Worm (Caenorhabditis elegans) whole organism, L1 larva: ENCODE data around the gene T26G10.5.

Source experiments
- Y116A8C.19 ChIP-seq: sonication (generic microtip); optimal IDR thresholded peaks from 2 replicates; lab custom pipeline; 2016; ENCODE audit warnings: missing compliant biosample characterization, missing genetic modification characterization, borderline replicate concordance
- alr-1 ChIP-seq: fragments of 200-800 bp; sonication (Bioruptor generic); optimal IDR thresholded peaks from 2 replicates; lab custom pipeline; 2018; ENCODE audit warnings: borderline replicate concordance, mild to moderate bottlenecking, missing genetic modification characterization, missing compliant biosample characterization
- ama-1 ChIP-seq: fragments of 150-350 bp; optimal IDR thresholded peaks from 2 replicates; lab custom pipeline; 2014
- ceh-8 ChIP-seq: fragments of 200-800 bp; sonication (Bioruptor generic); optimal IDR thresholded peaks from 2 replicates; lab custom pipeline; 2018; ENCODE audit warnings: mild to moderate bottlenecking, missing genetic modification characterization, moderate library complexity, missing compliant biosample characterization
- ceh-82 ChIP-seq, 3 experiments: fragments of 150-350 bp in 1 of 3; sonication (generic microtip) in 2 of 3; optimal IDR thresholded peaks; 2 replicates each; lab custom pipeline; 2014 to 2017; ENCODE audit warnings: missing biosample characterization in 3 of 3, missing genetic modification characterization in 3 of 3
- ceh-88 ChIP-seq: fragments of 200-800 bp; sonication (Bioruptor generic); IDR thresholded peaks from 2 replicates; pipeline ENCODE4 v1.3.6; 2022; ENCODE audit warnings: missing genetic modification characterization, missing compliant biosample characterization
- ceh-90 ChIP-seq: sonication (generic microtip); optimal IDR thresholded peaks from 2 replicates; lab custom pipeline; 2016; ENCODE audit warnings: missing genetic modification characterization, missing compliant biosample characterization
- dsc-1 ChIP-seq: sonication (generic microtip); optimal IDR thresholded peaks from 2 replicates; lab custom pipeline; 2016; ENCODE audit warnings: mild to moderate bottlenecking, missing genetic modification characterization, missing compliant biosample characterization
- efl-3 ChIP-seq: fragments of 200-800 bp; sonication (Bioruptor generic); optimal IDR thresholded peaks from 2 replicates; lab custom pipeline; 2018; ENCODE audit warnings: mild to moderate bottlenecking, missing genetic modification characterization, missing compliant biosample characterization
- egl-13 ChIP-seq: sonication (generic microtip); optimal IDR thresholded peaks from 2 replicates; lab custom pipeline; 2016; ENCODE audit warnings: missing genotype, missing genetic modification reagents, missing genetic modification characterization, missing compliant biosample characterization
- egl-27 ChIP-seq, 2 experiments: fragments of 150-350 bp in 1 of 2; sonication (generic microtip); optimal IDR thresholded peaks; 3 replicates each; lab custom pipeline; 2017 to 2018; ENCODE audit warnings: missing biosample characterization in 2 of 2, missing genetic modification characterization in 2 of 2, missing genetic modification reagents in 2 of 2
- elt-2 ChIP-seq: sonication (generic microtip); optimal IDR thresholded peaks from 2 replicates; lab custom pipeline; 2016; ENCODE audit warnings: missing genetic modification characterization, mild to moderate bottlenecking, inconsistent platforms, missing compliant biosample characterization, missing genetic modification reagents
- ets-5 ChIP-seq: fragments of 200-800 bp; sonication (Bioruptor generic); IDR thresholded peaks from 2 replicates; pipeline ENCODE4 v1.3.6; 2022; ENCODE audit warnings: missing genetic modification characterization, missing compliant biosample characterization
- fkh-10 ChIP-seq: sonication (generic microtip); optimal IDR thresholded peaks from 2 replicates; lab custom pipeline; 2017; ENCODE audit warnings: missing biosample characterization, missing genetic modification reagents, missing genetic modification characterization
- fkh-8 ChIP-seq: sonication (generic microtip); optimal IDR thresholded peaks from 2 replicates; lab custom pipeline; 2016; ENCODE audit warnings: mild to moderate bottlenecking, missing genetic modification characterization, missing compliant biosample characterization
- fos-1 ChIP-seq: fragments of 150-350 bp; optimal IDR thresholded peaks from 2 replicates; lab custom pipeline; 2014; ENCODE audit warnings: missing biosample characterization, missing genetic modification characterization
- grh-1 ChIP-seq: fragments of 200-800 bp; sonication (Bioruptor generic); IDR thresholded peaks from 2 replicates; pipeline ENCODE4 v1.3.6; 2022; ENCODE audit warnings: missing genetic modification reagents, missing genetic modification characterization, missing compliant biosample characterization
- hlh-17 ChIP-seq: fragments of 200-800 bp; sonication (Bioruptor generic); optimal IDR thresholded peaks from 2 replicates; lab custom pipeline; 2018; ENCODE audit warnings: missing genetic modification characterization, mild to moderate bottlenecking, missing compliant biosample characterization, moderate library complexity, borderline replicate concordance
- hlh-4 ChIP-seq: sonication (generic microtip); optimal IDR thresholded peaks from 2 replicates; lab custom pipeline; 2016; ENCODE audit warnings: mild to moderate bottlenecking, missing genetic modification characterization, missing compliant biosample characterization
- hpl-2 ChIP-seq: fragments of 150-350 bp; optimal IDR thresholded peaks from 2 replicates; lab custom pipeline; 2014; ENCODE audit warnings: missing biosample characterization, missing genetic modification reagents, missing genetic modification characterization
- irx-1 ChIP-seq: sonication (generic microtip); optimal IDR thresholded peaks from 2 replicates; lab custom pipeline; 2016; ENCODE audit warnings: missing genetic modification characterization, missing compliant biosample characterization
- isw-1 ChIP-seq: fragments of 200-800 bp; sonication (Bioruptor generic); IDR thresholded peaks from 2 replicates; pipeline ENCODE4 v1.3.6; 2022; ENCODE audit warnings: missing genetic modification characterization, missing compliant biosample characterization
- jun-1 ChIP-seq: fragments of 150-350 bp; optimal IDR thresholded peaks from 2 replicates; lab custom pipeline; 2014; ENCODE audit warnings: missing biosample characterization, missing genetic modification reagents, missing genetic modification characterization
- lin-14 ChIP-seq: fragments of 200-800 bp; sonication (Bioruptor generic); optimal IDR thresholded peaks from 2 replicates; lab custom pipeline; 2018; ENCODE audit warnings: mild to moderate bottlenecking, missing genetic modification characterization, moderate library complexity, missing compliant biosample characterization
- lin-39 ChIP-seq: fragments of 150-350 bp; optimal IDR thresholded peaks from 2 replicates; lab custom pipeline; 2014; ENCODE audit warnings: missing biosample characterization, missing genetic modification reagents, missing genetic modification characterization
- mef-2 ChIP-seq: fragments of 150-350 bp; optimal IDR thresholded peaks from 2 replicates; lab custom pipeline; 2014; ENCODE audit warnings: missing biosample characterization, missing genetic modification characterization
- nhr-11 ChIP-seq: fragments of 150-350 bp; optimal IDR thresholded peaks from 2 replicates; lab custom pipeline; 2014; ENCODE audit warnings: missing biosample characterization, missing genetic modification characterization
- nhr-12 ChIP-seq: sonication (generic microtip); optimal IDR thresholded peaks from 2 replicates; lab custom pipeline; 2017; ENCODE audit warnings: missing biosample characterization, missing genetic modification characterization
- nhr-20 ChIP-seq: sonication (generic microtip); optimal IDR thresholded peaks from 2 replicates; lab custom pipeline; 2016; ENCODE audit warnings: mild to moderate bottlenecking, missing genetic modification characterization, missing compliant biosample characterization
- nhr-28 ChIP-seq: fragments of 150-350 bp; optimal IDR thresholded peaks from 2 replicates; lab custom pipeline; 2014; ENCODE audit warnings: missing biosample characterization, missing genetic modification characterization
- nhr-47 ChIP-seq: sonication (generic microtip); optimal IDR thresholded peaks from 2 replicates; lab custom pipeline; 2016; ENCODE audit warnings: mild to moderate bottlenecking, missing genetic modification characterization, moderate library complexity, missing compliant biosample characterization
- nhr-77 ChIP-seq: fragments of 150-350 bp; optimal IDR thresholded peaks from 2 replicates; lab custom pipeline; 2014; ENCODE audit warnings: missing biosample characterization, missing genetic modification characterization
- nhr-84 ChIP-seq: sonication (generic microtip); optimal IDR thresholded peaks from 2 replicates; lab custom pipeline; 2017; ENCODE audit warnings: missing biosample characterization, missing genetic modification characterization
- nhr-85 ChIP-seq: sonication (generic microtip); peaks from one replicate; lab custom pipeline; 2016; ENCODE audit warnings: missing genetic modification characterization, inconsistent platforms, missing compliant biosample characterization
- nhr-90 ChIP-seq: sonication (generic microtip); optimal IDR thresholded peaks from 2 replicates; lab custom pipeline; 2016; ENCODE audit warnings: mild to moderate bottlenecking, missing genetic modification characterization, missing compliant biosample characterization; ENCODE audit not compliant: poor library complexity
- pag-3 ChIP-seq: sonication (generic microtip); optimal IDR thresholded peaks from 2 replicates; lab custom pipeline; 2017; ENCODE audit warnings: missing genetic modification characterization, mild to moderate bottlenecking, missing compliant biosample characterization, antibody characterized with exemption, borderline replicate concordance; ENCODE audit not compliant: insufficient read depth
- pax-3 ChIP-seq: fragments of 200-800 bp; sonication (Bioruptor generic); optimal IDR thresholded peaks from 2 replicates; lab custom pipeline; 2018; ENCODE audit warnings: mild to moderate bottlenecking, missing genetic modification characterization, moderate library complexity, missing compliant biosample characterization
- pqm-1 ChIP-seq: sonication (generic microtip); optimal IDR thresholded peaks from 3 replicates; lab custom pipeline; 2017; ENCODE audit warnings: missing biosample characterization, missing genetic modification characterization
- snpc-4 ChIP-seq: fragments of 150-350 bp; optimal IDR thresholded peaks from 2 replicates; lab custom pipeline; 2014; ENCODE audit warnings: missing biosample characterization, missing genetic modification characterization
- sptf-1 ChIP-seq: fragments of 150-350 bp; optimal IDR thresholded peaks from 2 replicates; lab custom pipeline; 2014; ENCODE audit warnings: missing biosample characterization, missing genetic modification characterization
- sup-37 ChIP-seq: fragments of 200-800 bp; sonication (Bioruptor generic); optimal IDR thresholded peaks from 2 replicates; lab custom pipeline; 2018; ENCODE audit warnings: mild to moderate bottlenecking, missing genetic modification characterization, missing compliant biosample characterization
- tbx-2 ChIP-seq: sonication (generic microtip); optimal IDR thresholded peaks from 2 replicates; lab custom pipeline; 2016; ENCODE audit warnings: missing genetic modification characterization, missing compliant biosample characterization
- tlp-1 ChIP-seq: fragments of 150-350 bp; optimal IDR thresholded peaks from 2 replicates; lab custom pipeline; 2014; ENCODE audit warnings: missing biosample characterization, missing genetic modification characterization
- unc-30 ChIP-seq: sonication (generic microtip); optimal IDR thresholded peaks from 2 replicates; lab custom pipeline; 2017; ENCODE audit warnings: missing biosample characterization, missing genetic modification characterization
- unc-62 ChIP-seq: fragments of 150-350 bp; optimal IDR thresholded peaks from 2 replicates; lab custom pipeline; 2014; ENCODE audit warnings: missing biosample characterization, missing genetic modification reagents, missing genetic modification characterization
- unc-86 ChIP-seq: sonication (generic microtip); optimal IDR thresholded peaks from 2 replicates; lab custom pipeline; 2016; ENCODE audit warnings: missing genetic modification characterization, missing compliant biosample characterization
- unc-98 ChIP-seq: fragments of 200-800 bp; sonication (Bioruptor generic); IDR thresholded peaks from 2 replicates; pipeline ENCODE4 v1.3.6; 2022; ENCODE audit warnings: missing genetic modification characterization, missing compliant biosample characterization
- vab-15 ChIP-seq: sonication (generic microtip); optimal IDR thresholded peaks from 2 replicates; lab custom pipeline; 2017; ENCODE audit warnings: missing genotype, mild to moderate bottlenecking, missing genetic modification characterization, missing compliant biosample characterization
- xbp-1 ChIP-seq: sonication (generic microtip); optimal IDR thresholded peaks from 2 replicates; lab custom pipeline; 2016; ENCODE audit warnings: missing genetic modification characterization, missing compliant biosample characterization
- zag-1 ChIP-seq: fragments of 150-350 bp; optimal IDR thresholded peaks from 2 replicates; lab custom pipeline; 2014; ENCODE audit warnings: missing biosample characterization, missing genetic modification characterization
- ztf-4 ChIP-seq: fragments of 150-350 bp; optimal IDR thresholded peaks from 2 replicates; lab custom pipeline; 2014; ENCODE audit warnings: missing biosample characterization, missing genetic modification characterization

T26G10.5 gene

DNA sequence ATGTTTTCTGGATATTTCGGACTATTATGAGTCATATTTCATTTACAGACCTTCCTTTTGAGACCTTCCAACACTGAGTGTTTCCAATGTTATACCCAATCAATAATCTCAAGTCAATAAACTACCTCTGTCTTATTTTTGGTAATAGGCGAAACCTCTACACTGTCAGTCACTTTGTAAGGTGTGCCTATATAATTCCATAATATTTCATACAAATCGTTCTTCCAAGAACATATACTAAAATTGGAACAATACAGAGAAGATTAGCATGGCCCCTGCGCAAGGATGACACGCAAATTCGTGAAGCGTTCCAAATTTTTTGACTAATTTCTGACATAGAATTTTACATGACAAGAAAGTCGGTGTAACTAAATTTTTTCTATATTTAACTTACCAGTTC lies 23.1 kb upstream of the T26G10.5 start:
- peak; percentile 60 for TF ChIP-seq snpc-4

- TF ChIP-seq unc-86 (tag; lab: Kevin White, UChicago) (peak; percentile 85), dsc-1 (tag; lab: Kevin White, UChicago) (peak; percentile 57), sup-37 (GFP tag; lab: Kevin White, UChicago) (peak; percentile 21), unc-30 (tag; lab: Kevin White, UChicago) (no peak), grh-1 (GFP tag; lab: Robert Waterston, UW) (peak; percentile 58), fkh-8 (tag; lab: Kevin White, UChicago) (peak; percentile 80), nhr-11 (tag; lab: Kevin White, UChicago) (peak; percentile 25), alr-1 (tag; lab: Kevin White, UChicago) (no peak), pqm-1 (tag; lab: Kevin White, UChicago) (no peak), pag-3 (tag; lab: Kevin White, UChicago) (no peak), elt-2 (tag; lab: Kevin White, UChicago) (peak; percentile 11), hlh-17 (no peak), zag-1 (tag; lab: Kevin White, UChicago) (no peak), fos-1 (tag; lab: Kevin White, UChicago) (peak; percentile 83), sptf-1 (tag; lab: Kevin White, UChicago) (no peak), hlh-4 (tag; lab: Kevin White, UChicago) (no peak), irx-1 (tag; lab: Kevin White, UChicago) (peak; percentile 56), xbp-1 (tag; lab: Kevin White, UChicago) (peak; percentile 79), fkh-10 (GFP tag; lab: Kevin White, UChicago) (peak; percentile 65), lin-39 (tag; lab: Kevin White, UChicago) (peak; percentile 40), nhr-85 (tag; lab: Kevin White, UChicago) (peak; percentile 85), nhr-28 (tag; lab: Kevin White, UChicago) (no peak), jun-1 (tag; lab: Kevin White, UChicago) (peak; percentile 84), Y116A8C.19 (tag; lab: Kevin White, UChicago) (no peak), ama-1 (lab: Kevin White, UChicago) (no peak), mef-2 (peak; percentile 30), hpl-2 (no peak), unc-98 (GFP tag; lab: Robert Waterston, UW) (no peak; the same call in 1 of the 2 replicates), egl-27 (tag; optimal IDR thresholded peaks at IDR 0.05; lab: Kevin White, UChicago) (no peak), nhr-20 (tag; lab: Kevin White, UChicago) (peak; percentile 82), ets-5 (GFP tag; lab: Robert Waterston, UW) (no peak), nhr-12 (tag; lab: Kevin White, UChicago) (no peak), vab-15 (tag; lab: Kevin White, UChicago) (no peak), ceh-82 (tag; optimal IDR thresholded peaks at IDR 0.05; lab: Kevin White, UChicago) (peak; percentile 58 to 91 (median 81)), egl-13 (tag; lab: Kevin White, UChicago) (peak; percentile 67), tlp-1 (no peak), ceh-88 (GFP tag; lab: Robert Waterston, UW) (peak; percentile 64; the same call in 1 of the 2 replicates), pax-3 (tag; lab: Kevin White, UChicago) (no peak), nhr-90 (tag; lab: Kevin White, UChicago) (peak; percentile 70), efl-3 (GFP tag; lab: Kevin White, UChicago) (no peak), tbx-2 (peak; percentile 88), nhr-84 (no peak), ztf-4 (tag; lab: Kevin White, UChicago) (peak; percentile 85), lin-14 (GFP tag; lab: Kevin White, UChicago) (peak; percentile 88), ceh-8 (GFP tag; lab: Kevin White, UChicago) (peak; percentile 19), ceh-90 (tag; lab: Kevin White, UChicago) (no peak), isw-1 (GFP tag; lab: Robert Waterston, UW) (peak; percentile 86), unc-62 (GFP tag; lab: Kevin White, UChicago) (no peak), nhr-47 (tag; lab: Kevin White, UChicago) (peak; percentile 88), nhr-77 (tag; lab: Kevin White, UChicago) (peak; percentile 75)
These were observed 17.3 kb upstream of the T26G10.5 start, which contains the start of gene pir-2 for ce11 chrIII:9443417-9444027. Gene pir-2, minus strand, starts transcription at chrIII:9443634.
